Fruit fly (Drosophila melanogaster) whole organism, embryonic: ENCODE measurements around the gene CG6409.

Source experiments
- CG10147 ChIP-seq: fragments of 200-800 bp; sonication (Bioruptor generic); optimal IDR thresholded peaks from 2 replicates; lab custom pipeline; 2019; ENCODE audit warnings: missing biosample characterization, mild to moderate bottlenecking, missing genetic modification characterization, moderate library complexity
- CG10654 ChIP-seq: fragments of 200-800 bp; sonication (Bioruptor generic); optimal IDR thresholded peaks from 2 replicates; lab custom pipeline; 2016; ENCODE audit warnings: missing biosample characterization, missing genetic modification characterization
- CG11504 ChIP-seq: fragments of 200-800 bp; sonication (Bioruptor generic); optimal IDR thresholded peaks from 3 replicates; lab custom pipeline; 2019; ENCODE audit warnings: missing biosample characterization, mild to moderate bottlenecking, missing genetic modification characterization, moderate library complexity
- CG16863 ChIP-seq: fragments of 200-800 bp; sonication (Bioruptor generic); optimal IDR thresholded peaks from 3 replicates; lab custom pipeline; 2016; ENCODE audit warnings: missing biosample characterization, missing genetic modification characterization
- CG17328 ChIP-seq: fragments of 200-800 bp; sonication (Bioruptor generic); IDR thresholded peaks from 2 replicates; pipeline ENCODE4 v1.3.6; 2022; ENCODE audit warnings: missing biosample characterization, missing genetic modification characterization
- CG1792 ChIP-seq: fragments of 200-800 bp; sonication (Bioruptor generic); optimal IDR thresholded peaks from 2 replicates; lab custom pipeline; 2016; ENCODE audit warnings: missing biosample characterization, missing genetic modification characterization
- CG2120 ChIP-seq: fragments of 200-800 bp; sonication (Bioruptor generic); optimal IDR thresholded peaks from 3 replicates; lab custom pipeline; 2016; ENCODE audit warnings: missing biosample characterization, missing genetic modification characterization
- CG30403 ChIP-seq: fragments of 200-800 bp; sonication (Bioruptor generic); optimal IDR thresholded peaks from 3 replicates; lab custom pipeline; 2016; ENCODE audit warnings: missing biosample characterization, missing genetic modification characterization
- CG31441 ChIP-seq: fragments of 200-800 bp; sonication (Bioruptor generic); IDR thresholded peaks from 2 replicates; pipeline ENCODE4 v1.3.6; 2022; ENCODE audit warnings: missing biosample characterization, missing genetic modification characterization
- CG3163 ChIP-seq: fragments of 200-800 bp; sonication (Bioruptor generic); optimal IDR thresholded peaks from 3 replicates; lab custom pipeline; 2016; ENCODE audit warnings: missing biosample characterization, missing genetic modification characterization
- CG32772 ChIP-seq: fragments of 200-800 bp; sonication (Bioruptor generic); IDR thresholded peaks from 2 replicates; pipeline ENCODE4 v1.3.6; 2022; ENCODE audit warnings: missing biosample characterization, missing genetic modification characterization
- CG3847 ChIP-seq: fragments of 200-800 bp; sonication (Bioruptor generic); IDR thresholded peaks from 2 replicates; pipeline ENCODE4 v1.3.6; 2022; ENCODE audit warnings: missing biosample characterization, missing genetic modification characterization
- CG4360 ChIP-seq: fragments of 200-800 bp; sonication (Bioruptor generic); IDR thresholded peaks from 2 replicates; pipeline ENCODE4 v1.3.6; 2022; ENCODE audit warnings: missing biosample characterization, missing genetic modification characterization
- CG4424 ChIP-seq: fragments of 200-800 bp; sonication (Bioruptor generic); optimal IDR thresholded peaks from 3 replicates; lab custom pipeline; 2016; ENCODE audit warnings: missing biosample characterization, missing genetic modification characterization
- CG5180 ChIP-seq: fragments of 200-800 bp; sonication (Bioruptor generic); optimal IDR thresholded peaks from 3 replicates; lab custom pipeline; 2017; ENCODE audit warnings: missing biosample characterization, missing genetic modification characterization, mild to moderate bottlenecking, moderate library complexity, missing genetic modification reagents
- CG6175 ChIP-seq: fragments of 200-800 bp; sonication (Bioruptor generic); IDR thresholded peaks from 3 replicates; pipeline ENCODE4 v1.3.6; 2022; ENCODE audit warnings: missing biosample characterization, missing genetic modification characterization
- CG6254 ChIP-seq: fragments of 200-800 bp; sonication (Bioruptor generic); optimal IDR thresholded peaks from 3 replicates; lab custom pipeline; 2017; ENCODE audit warnings: mild to moderate bottlenecking, missing biosample characterization, missing genetic modification reagents, missing genetic modification characterization
- CG7372 ChIP-seq: fragments of 200-800 bp; sonication (Bioruptor generic); IDR thresholded peaks from 2 replicates; pipeline ENCODE4 v1.3.6; 2022; ENCODE audit warnings: missing biosample characterization, missing genetic modification characterization
- CG7745 ChIP-seq: fragments of 200-800 bp; sonication (Bioruptor generic); optimal IDR thresholded peaks from 2 replicates; lab custom pipeline; 2018; ENCODE audit warnings: missing biosample characterization, mild to moderate bottlenecking, missing genetic modification characterization, moderate library complexity
- CG7786 ChIP-seq: fragments of 200-800 bp; sonication (Bioruptor generic); optimal IDR thresholded peaks from 2 replicates; lab custom pipeline; 2016; ENCODE audit warnings: missing biosample characterization, missing genetic modification characterization
- CG7928 ChIP-seq: fragments of 200-800 bp; sonication (Bioruptor generic); optimal IDR thresholded peaks from 2 replicates; lab custom pipeline; 2017; ENCODE audit warnings: missing biosample characterization, mild to moderate bottlenecking, missing genetic modification characterization
- CG8388 ChIP-seq: fragments of 200-800 bp; sonication (Bioruptor generic); optimal IDR thresholded peaks from 2 replicates; lab custom pipeline; 2019; ENCODE audit warnings: missing biosample characterization, mild to moderate bottlenecking, missing genetic modification characterization, moderate library complexity
- CG8944 ChIP-seq: fragments of 200-800 bp; sonication (Bioruptor generic); optimal IDR thresholded peaks from 3 replicates; lab custom pipeline; 2016; ENCODE audit warnings: missing biosample characterization, missing genetic modification characterization
- CG9609 ChIP-seq: fragments of 200-800 bp; sonication (Bioruptor generic); optimal IDR thresholded peaks from 3 replicates; lab custom pipeline; 2016; ENCODE audit warnings: missing biosample characterization, missing genetic modification characterization
- CG9876 ChIP-seq: fragments of 200-800 bp; sonication (Bioruptor generic); optimal IDR thresholded peaks from 2 replicates; lab custom pipeline; 2016; ENCODE audit warnings: missing biosample characterization, missing genetic modification characterization
- D19A ChIP-seq: fragments of 200-800 bp; optimal IDR thresholded peaks from 3 replicates; lab custom pipeline; 2019; ENCODE audit warnings: missing biosample characterization, mild to moderate bottlenecking, missing genetic modification characterization, moderate library complexity
- Dll ChIP-seq: fragments of 200-800 bp; sonication (Bioruptor generic); IDR thresholded peaks from 4 replicates; pipeline ENCODE4 v1.3.6; 2022; ENCODE audit warnings: missing biosample characterization, missing genetic modification characterization; ENCODE audit not compliant: partially characterized antibody
- HHEX ChIP-seq: fragments of 200-800 bp; sonication (Bioruptor generic); optimal IDR thresholded peaks from 3 replicates; lab custom pipeline; 2017; ENCODE audit warnings: missing biosample characterization, mild to moderate bottlenecking, missing genetic modification characterization, missing genetic modification reagents
- Meics ChIP-seq: fragments of 200-800 bp; sonication (Bioruptor generic); optimal IDR thresholded peaks from 2 replicates; lab custom pipeline; 2017; ENCODE audit warnings: missing biosample characterization, mild to moderate bottlenecking, missing genetic modification characterization
- Mrtf ChIP-seq: fragments of 200-800 bp; sonication (Bioruptor generic); IDR thresholded peaks from 3 replicates; pipeline ENCODE4 v1.3.6; 2022; ENCODE audit warnings: missing biosample characterization, missing genetic modification characterization
- Opbp ChIP-seq: fragments of 200-800 bp; sonication (Bioruptor generic); IDR thresholded peaks from 3 replicates; pipeline ENCODE4 v1.3.6; 2022; ENCODE audit warnings: missing biosample characterization, missing genetic modification characterization; ENCODE audit not compliant: partially characterized antibody
- Sox100B ChIP-seq: fragments of 200-800 bp; sonication (Bioruptor generic); optimal IDR thresholded peaks from 3 replicates; lab custom pipeline; 2018; ENCODE audit warnings: missing biosample characterization, mild to moderate bottlenecking, missing genetic modification characterization
- Sry-δ ChIP-seq: fragments of 200-800 bp; sonication (Bioruptor generic); optimal IDR thresholded peaks from 2 replicates; lab custom pipeline; 2016; ENCODE audit warnings: missing biosample characterization, missing genetic modification characterization
- abd-A ChIP-seq: fragments of 200-800 bp; sonication (Bioruptor generic); optimal IDR thresholded peaks from 3 replicates; lab custom pipeline; 2019; ENCODE audit warnings: missing biosample characterization, mild to moderate bottlenecking, missing genetic modification characterization, moderate library complexity
- ara ChIP-seq: fragments of 200-800 bp; sonication (Bioruptor generic); IDR thresholded peaks from 2 replicates; pipeline ENCODE4 v1.3.6; 2022; ENCODE audit warnings: missing biosample characterization, missing genetic modification characterization
- chif ChIP-seq, 2 experiments: fragments of 200-800 bp; sonication (Bioruptor generic); optimal IDR thresholded peaks; 3 replicates each; lab custom pipeline; 2016; ENCODE audit warnings: missing biosample characterization in 2 of 2, missing genetic modification characterization in 2 of 2
- corto ChIP-seq: fragments of 200-800 bp; sonication (Bioruptor generic); optimal IDR thresholded peaks from 2 replicates; lab custom pipeline; 2016; ENCODE audit warnings: missing biosample characterization, mild to moderate bottlenecking, missing genetic modification characterization, moderate library complexity
- crp ChIP-seq, 2 experiments: fragments of 200-800 bp; sonication (Bioruptor generic); optimal IDR thresholded peaks; 2 replicates in 1 of 2; 3 replicates in 1 of 2; lab custom pipeline; 2017; ENCODE audit warnings: missing biosample characterization in 2 of 2, missing genetic modification characterization in 2 of 2, mild to moderate bottlenecking in 1 of 2, moderate library complexity in 1 of 2
- lab ChIP-seq: fragments of 200-800 bp; sonication (Bioruptor generic); optimal IDR thresholded peaks from 3 replicates; lab custom pipeline; 2017; ENCODE audit warnings: missing biosample characterization, missing genetic modification characterization, mild to moderate bottlenecking, moderate library complexity, missing genetic modification reagents
- lmd ChIP-seq: fragments of 200-800 bp; sonication (Bioruptor generic); IDR thresholded peaks from 2 replicates; pipeline ENCODE4 v1.3.6; 2022; ENCODE audit warnings: missing biosample characterization, missing genetic modification characterization
- row ChIP-seq: fragments of 200-800 bp; sonication (Bioruptor generic); IDR thresholded peaks from 3 replicates; pipeline ENCODE4 v1.3.6; 2022; ENCODE audit warnings: missing biosample characterization, missing genetic modification characterization
- sisA ChIP-seq: fragments of 200-800 bp; sonication (Bioruptor generic); IDR thresholded peaks from 2 replicates; pipeline ENCODE4 v1.3.6; 2022; ENCODE audit warnings: missing biosample characterization, missing genetic modification characterization
- slou ChIP-seq: fragments of 200-800 bp; sonication (Bioruptor generic); optimal IDR thresholded peaks from 3 replicates; lab custom pipeline; 2016; ENCODE audit warnings: missing biosample characterization, missing genetic modification characterization
- tin ChIP-seq: fragments of 200-800 bp; sonication (Bioruptor generic); optimal IDR thresholded peaks from 3 replicates; lab custom pipeline; 2016; ENCODE audit warnings: missing biosample characterization, missing genetic modification characterization
- vfl ChIP-seq: fragments of 200-800 bp; sonication (Bioruptor generic); optimal IDR thresholded peaks from 2 replicates; lab custom pipeline; 2016; ENCODE audit warnings: missing biosample characterization, missing genetic modification characterization
- wor ChIP-seq: fragments of 200-800 bp; sonication (Bioruptor generic); IDR thresholded peaks from 2 replicates; pipeline ENCODE4 v1.3.6; 2022; ENCODE audit warnings: missing biosample characterization, missing genetic modification characterization

CG6409 gene

DNA sequence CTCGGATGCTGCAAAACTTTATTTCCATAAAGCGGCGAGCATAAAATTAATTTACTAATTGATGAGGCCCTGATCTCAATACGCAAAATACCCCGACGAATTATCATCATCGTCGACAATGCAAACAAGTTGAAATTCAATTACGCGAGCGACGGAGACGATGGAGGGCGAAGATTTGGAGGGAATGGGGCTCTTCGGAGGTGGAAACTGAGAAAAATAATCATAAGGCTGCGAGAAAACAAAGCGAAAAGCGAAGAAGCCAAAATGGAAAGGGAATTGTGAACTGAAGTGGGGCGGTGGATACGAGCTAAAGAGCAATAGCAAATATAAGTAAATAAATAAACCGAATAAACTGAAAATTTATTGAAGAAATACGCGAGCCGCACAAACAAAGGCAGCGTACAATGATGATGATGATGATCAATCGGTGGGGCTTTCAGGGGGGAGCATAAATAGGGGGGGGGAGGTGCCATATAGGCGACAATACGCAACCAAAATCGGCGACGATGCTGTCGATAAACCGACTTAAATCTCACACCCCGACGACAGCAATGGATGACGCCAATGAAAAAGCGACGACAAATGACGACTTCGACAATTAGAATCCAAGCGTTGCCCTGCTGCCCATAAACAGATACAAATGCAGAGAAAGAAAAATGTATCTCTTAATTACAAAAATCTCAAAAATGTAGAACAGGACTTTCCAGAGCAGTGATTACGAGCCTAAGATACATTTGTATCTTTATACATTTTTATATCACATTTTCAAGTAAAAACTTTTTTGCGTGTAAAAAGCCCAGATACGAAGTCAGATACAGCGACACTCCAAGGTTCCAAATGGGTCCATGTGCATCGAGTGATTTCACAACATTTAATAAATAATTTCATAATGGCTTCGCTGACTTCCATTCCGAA is 44.1 kb downstream of the CG6409 start (continued):
- peak; percentile 31; the same call in 1 of the 2 replicates for TF ChIP-seq CG32772
- TF ChIP-seq CG4424 (GFP tag; lab: Kevin White, UChicago) = peak; percentile 67
- peak; percentile 60 for TF ChIP-seq CG1792
- peak; percentile 56 for TF ChIP-seq CG16863 (GFP tag; lab: Kevin White, UChicago)
- TF ChIP-seq corto (GFP tag; lab: Kevin White, UChicago) = no peak
- no peak for TF ChIP-seq slou
- TF ChIP-seq wor (GFP tag; lab: Robert Waterston, UW) = peak; percentile 47; the same call in 1 of the 2 replicates
- peak; percentile 41 for TF ChIP-seq CG9609 (GFP tag; lab: Kevin White, UChicago)
- TF ChIP-seq HHEX (GFP tag; lab: Kevin White, UChicago) = peak; percentile 43
- peak; percentile 51 for TF ChIP-seq CG10654 (GFP tag; lab: Kevin White, UChicago)
- no peak for TF ChIP-seq CG6175 (GFP tag; lab: Robert Waterston, UW)
- TF ChIP-seq CG3163 (GFP tag; lab: Kevin White, UChicago) = no peak
- TF ChIP-seq CG8944 (GFP tag; lab: Kevin White, UChicago) = peak; percentile 57
- TF ChIP-seq CG30403 (GFP tag; lab: Kevin White, UChicago) = peak; percentile 73
- TF ChIP-seq tin (GFP tag; lab: Kevin White, UChicago) = peak; percentile 53
- peak; percentile 33 for TF ChIP-seq CG7786
- TF ChIP-seq CG8388 (GFP tag; lab: Kevin White, UChicago) = peak; percentile 52
- TF ChIP-seq CG3847 (GFP tag; lab: Robert Waterston, UW) = peak; percentile 44
- TF ChIP-seq Meics = peak; percentile 65

DNA sequence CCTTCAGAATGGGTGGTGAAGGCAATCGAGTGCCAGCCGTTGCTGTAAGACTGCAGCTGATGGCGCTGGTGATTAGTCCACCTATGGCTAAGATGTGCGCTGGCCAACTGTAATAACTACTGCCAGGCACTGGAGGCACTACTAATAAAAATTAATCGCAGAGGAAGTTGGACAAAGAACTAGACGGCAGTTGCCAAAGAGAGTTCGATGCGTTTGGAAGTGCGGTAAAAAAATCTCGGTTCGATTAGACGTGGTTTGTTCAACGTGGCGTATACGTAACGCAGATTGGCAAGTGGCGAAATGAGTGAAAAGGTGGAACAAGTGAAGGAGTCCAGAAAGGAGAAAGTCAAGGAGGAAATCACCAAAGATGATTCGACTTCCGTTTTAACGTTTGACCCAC is 47.0 kb downstream of the CG6409 start, which contains the start of gene tna:
Gene tna (plus strand): TSS at position 301 of the 400 bp plus-strand sequence.
- TF ChIP-seq CG7372 (GFP tag; lab: Robert Waterston, UW) (0 out of 2 replicates have a peak, but pooled peaks have one; percentile 38), CG7928 (no peak)

dm6 chr3L:10833222-10833621 is 49.0 kb downstream of the CG6409 start:
- no peak for TF ChIP-seq abd-A (tag; lab: Kevin White, UChicago)
- TF ChIP-seq D19A = peak; percentile 83
- TF ChIP-seq CG31441 (GFP tag; lab: Robert Waterston, UW) = peak; percentile 32; the same call in 1 of the 2 replicates
- TF ChIP-seq CG2120 (GFP tag; lab: Kevin White, UChicago) = peak; percentile 8
- no peak for TF ChIP-seq ara (GFP tag; lab: Robert Waterston, UW)
- TF ChIP-seq sisA (GFP tag; lab: Robert Waterston, UW) = no peak
- no peak for TF ChIP-seq CG6254 (GFP tag; lab: Kevin White, UChicago)
- TF ChIP-seq CG11504 (tag; lab: Kevin White, UChicago) = peak; percentile 56
- no peak for TF ChIP-seq Opbp (GFP tag; lab: Robert Waterston, UW)
- no peak for TF ChIP-seq crp (GFP tag; optimal IDR thresholded peaks at IDR 0.05; lab: Kevin White, UChicago)
- TF ChIP-seq CG5180 (GFP tag; lab: Kevin White, UChicago) = no peak
- no peak for TF ChIP-seq CG9876 (GFP tag; lab: Kevin White, UChicago)
- TF ChIP-seq CG10147 = peak; percentile 3
- peak; percentile 21 for TF ChIP-seq lab (GFP tag; lab: Kevin White, UChicago)
- no peak for TF ChIP-seq CG4360 (GFP tag; lab: Robert Waterston, UW)
- no peak for TF ChIP-seq lmd (GFP tag; lab: Robert Waterston, UW)
- no peak for TF ChIP-seq Mrtf (GFP tag; lab: Robert Waterston, UW)
- peak; percentile 10 for TF ChIP-seq Sox100B
- no peak for TF ChIP-seq CG7745
- TF ChIP-seq vfl = no peak
- no peak for TF ChIP-seq chif (GFP tag; optimal IDR thresholded peaks at IDR 0.05; lab: Kevin White, UChicago)
- no peak for TF ChIP-seq Dll (GFP tag; lab: Robert Waterston, UW)
- TF ChIP-seq Sry-δ (GFP tag; lab: Kevin White, UChicago) = no peak
- no peak for TF ChIP-seq CG17328 (GFP tag; lab: Robert Waterston, UW)
- 0 out of 3 replicates have a peak, but pooled peaks have one; percentile 26 for TF ChIP-seq row (GFP tag; lab: Robert Waterston, UW)
